Worm (Caenorhabditis elegans) whole organism, midembryonic: Measurements from ENCODE around the gene C01G12.9.

Experiments
- cog-1 ChIP-seq: sonication (generic microtip); optimal IDR thresholded peaks from 2 replicates; lab custom pipeline; 2016; ENCODE audit warnings: missing genetic modification characterization, missing compliant biosample characterization
- flt-1 ChIP-seq: fragments of 200-800 bp; sonication (Bioruptor generic); IDR thresholded peaks from 2 replicates; pipeline ENCODE4 v1.3.6; 2022; ENCODE audit warnings: missing genetic modification characterization, missing compliant biosample characterization
- klf-2 ChIP-seq: fragments of 200-800 bp; sonication (Bioruptor generic); conservative IDR thresholded peaks from 2 replicates; pipeline ENCODE4 v1.3.6; 2022; ENCODE audit warnings: missing genetic modification reagents, missing genetic modification characterization, missing compliant biosample characterization
- tab-1 ChIP-seq: fragments of 200-800 bp; sonication (Bioruptor generic); IDR thresholded peaks from 2 replicates; pipeline ENCODE4 v1.3.6; 2022; ENCODE audit warnings: missing genetic modification characterization, missing compliant biosample characterization
- ztf-23 ChIP-seq: fragments of 200-800 bp; sonication (Bioruptor generic); IDR thresholded peaks from 2 replicates; pipeline ENCODE4 v1.3.6; 2022; ENCODE audit warnings: missing genetic modification reagents, missing genetic modification characterization, missing compliant biosample characterization

DNA sequence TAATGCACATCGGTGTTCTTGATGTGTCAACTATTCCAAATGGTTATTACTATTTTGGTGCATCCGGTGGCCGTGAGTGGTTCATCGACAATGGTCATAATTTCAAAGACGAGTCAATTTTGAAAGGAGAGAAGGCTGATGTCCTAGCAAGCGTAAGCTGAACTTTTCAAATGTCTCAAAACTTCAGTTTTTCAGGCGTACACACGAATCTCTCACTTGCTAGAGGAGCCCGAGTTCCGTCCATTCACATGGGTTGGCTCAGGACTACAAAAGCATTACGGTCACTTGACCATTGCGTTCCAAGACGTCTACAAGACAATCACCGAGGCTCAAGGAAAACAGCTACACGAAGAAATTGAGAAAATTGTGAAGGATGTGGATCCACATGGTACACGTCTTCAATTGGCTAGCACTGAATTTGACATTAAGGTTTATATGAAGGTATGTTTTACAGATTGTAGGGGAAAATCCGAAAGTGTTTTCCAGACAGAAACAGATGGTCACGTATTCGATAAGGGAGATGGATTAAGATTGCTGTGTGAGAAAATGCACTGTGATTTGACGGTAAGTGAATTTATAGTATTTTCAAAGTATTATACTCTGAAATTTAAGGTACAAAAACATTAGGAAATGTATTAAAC, 30.6 kb downstream of the C01G12.9 start:
- TF ChIP-seq tab-1 (GFP tag; lab: Robert Waterston, UW) (no peak), flt-1 (GFP tag; lab: Robert Waterston, UW) (no peak), klf-2 (GFP tag; lab: Robert Waterston, UW) (no peak), ztf-23 (GFP tag; lab: Robert Waterston, UW) (no peak), cog-1 (tag; lab: Kevin White, UChicago) (no peak)
